ENCODE assay signal across 2 fruit fly cellular contexts in the genomic region with DNA sequence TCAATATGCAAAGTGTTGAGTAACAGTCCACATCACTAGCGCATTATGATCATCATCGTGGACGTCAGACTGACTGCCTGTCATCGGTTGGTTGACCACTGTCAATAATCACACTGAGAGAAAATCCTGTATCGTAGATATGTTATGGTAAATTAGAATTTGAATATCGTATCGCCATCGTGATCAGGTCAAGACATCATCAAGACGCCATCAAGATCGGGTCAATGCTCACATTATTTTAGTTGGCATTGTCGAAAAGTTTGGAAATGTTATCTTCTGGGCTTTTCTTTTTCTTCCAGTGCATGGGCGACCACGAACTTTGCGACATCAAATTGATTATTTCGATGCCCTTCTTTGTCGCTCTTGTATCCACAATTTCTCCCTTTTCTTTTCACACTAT.
TF ChIP-seq lines count a peak whose summit lies in the region.

No protein-coding gene starts in this region.

TF ChIP-seq in whole organism, embryonic, 481 proteins besides CTCF, POLR2A, EP300 and RAD21 (continued from another document and continues in another):
- no peak for TF ChIP-seq Hmx (GFP tag; optimal IDR thresholded peaks at IDR 0.05; lab: Kevin White, UChicago)
- TF ChIP-seq CG15696 (tag; optimal IDR thresholded peaks at IDR 0.05; lab: Kevin White, UChicago): peak; percentile 63
- TF ChIP-seq wdn (GFP tag; IDR thresholded peaks at IDR 0.05; lab: Robert Waterston, UW): peak; percentile 74
- peak; percentile 75 for TF ChIP-seq CG3726 (GFP tag; IDR thresholded peaks at IDR 0.05; lab: Robert Waterston, UW)
- TF ChIP-seq CG13775 (GFP tag; optimal IDR thresholded peaks at IDR 0.05; lab: Kevin White, UChicago): peak; percentile 75
- TF ChIP-seq cad (GFP tag; optimal IDR thresholded peaks at IDR 0.05; lab: Kevin White, UChicago): no peak
- peak; percentile 91 for TF ChIP-seq Antp (GFP tag; optimal IDR thresholded peaks at IDR 0.05; lab: Kevin White, UChicago)
- peak; percentile 89 for TF ChIP-seq slbo (GFP tag; IDR thresholded peaks at IDR 0.05; lab: Robert Waterston, UW)
- TF ChIP-seq maf-S (GFP tag; optimal IDR thresholded peaks at IDR 0.05; lab: Kevin White, UChicago): peak; percentile 82
- peak; percentile 71 for TF ChIP-seq B-H1 (GFP tag; IDR thresholded peaks at IDR 0.05; lab: Robert Waterston, UW)
- TF ChIP-seq gem (tag; optimal IDR thresholded peaks at IDR 0.05; lab: Kevin White, UChicago): peak; percentile 95
- peak; percentile 90 for TF ChIP-seq CG17328 (GFP tag; IDR thresholded peaks at IDR 0.05; lab: Robert Waterston, UW)
- TF ChIP-seq mam (GFP tag; optimal IDR thresholded peaks at IDR 0.05; lab: Kevin White, UChicago): peak; percentile 88
- TF ChIP-seq D19B (GFP tag; optimal IDR thresholded peaks at IDR 0.05; lab: Kevin White, UChicago): peak; percentile 20
- no peak for TF ChIP-seq luna (GFP tag; optimal IDR thresholded peaks at IDR 0.05; lab: Kevin White, UChicago)
- no peak for TF ChIP-seq cas (GFP tag; IDR thresholded peaks at IDR 0.05; lab: Robert Waterston, UW)
- peak; percentile 84 for TF ChIP-seq CG2202 (tag; optimal IDR thresholded peaks at IDR 0.05; lab: Kevin White, UChicago)
- TF ChIP-seq CG13287 (GFP tag; IDR thresholded peaks at IDR 0.05; lab: Robert Waterston, UW; ENCODE audit: partially characterized antibody): no peak
- peak; percentile 84 for TF ChIP-seq CG4820 (GFP tag; optimal IDR thresholded peaks at IDR 0.05; lab: Kevin White, UChicago)
- TF ChIP-seq CG8290 (GFP tag; optimal IDR thresholded peaks at IDR 0.05; lab: Kevin White, UChicago): peak; percentile 86
- peak; percentile 38 to 93 for TF ChIP-seq CG8290 (tag; optimal IDR thresholded peaks at IDR 0.05; lab: Kevin White, UChicago)
- peak; percentile 52; the same call in 1 of the 2 replicates for TF ChIP-seq Gsc (GFP tag; IDR thresholded peaks at IDR 0.05; lab: Robert Waterston, UW)
- TF ChIP-seq shn (GFP tag; optimal IDR thresholded peaks at IDR 0.05; lab: Kevin White, UChicago): peak; percentile 85
- TF ChIP-seq CG8765 (GFP tag; IDR thresholded peaks at IDR 0.05; lab: Robert Waterston, UW): no peak
- peak; percentile 72; the same call in 1 of the 2 replicates for TF ChIP-seq Lim3 (GFP tag; IDR thresholded peaks at IDR 0.05; lab: Robert Waterston, UW)
- no peak for TF ChIP-seq tll (GFP tag; optimal IDR thresholded peaks at IDR 0.05; lab: Kevin White, UChicago)
- TF ChIP-seq Dfd (GFP tag; optimal IDR thresholded peaks at IDR 0.05; lab: Kevin White, UChicago): no peak
- TF ChIP-seq dan (GFP tag; IDR thresholded peaks at IDR 0.05; lab: Robert Waterston, UW): no peak
- peak; percentile 95 for TF ChIP-seq CG11504 (tag; optimal IDR thresholded peaks at IDR 0.05; lab: Kevin White, UChicago)
- peak; percentile 84 for TF ChIP-seq tgo (GFP tag; IDR thresholded peaks at IDR 0.05; lab: Robert Waterston, UW)
- TF ChIP-seq odd (GFP tag; optimal IDR thresholded peaks at IDR 0.05; lab: Kevin White, UChicago): peak; percentile 89
- peak; percentile 91 for TF ChIP-seq CG12071 (GFP tag; optimal IDR thresholded peaks at IDR 0.05; lab: Kevin White, UChicago)
- TF ChIP-seq Scr (GFP tag; IDR thresholded peaks at IDR 0.05; lab: Robert Waterston, UW; ENCODE audit: partially characterized antibody): no peak
- TF ChIP-seq YL-1 (GFP tag; optimal IDR thresholded peaks at IDR 0.05; lab: Kevin White, UChicago): peak; percentile 62
- no peak for TF ChIP-seq mld (GFP tag; IDR thresholded peaks at IDR 0.05; lab: Robert Waterston, UW; ENCODE audit: partially characterized antibody)
- TF ChIP-seq stc (GFP tag; IDR thresholded peaks at IDR 0.05; lab: Robert Waterston, UW): peak; percentile 89
- TF ChIP-seq fd102C (GFP tag; optimal IDR thresholded peaks at IDR 0.05; lab: Kevin White, UChicago): no peak
- TF ChIP-seq vfl (GFP tag; optimal IDR thresholded peaks at IDR 0.05; lab: Kevin White, UChicago): peak; percentile 60
- TF ChIP-seq sqz (GFP tag; optimal IDR thresholded peaks at IDR 0.05; lab: Kevin White, UChicago): peak; percentile 66
- TF ChIP-seq otp (GFP tag; IDR thresholded peaks at IDR 0.05; lab: Robert Waterston, UW): peak; percentile 77; the same call in 2 of the 3 replicates
- TF ChIP-seq sisA (GFP tag; IDR thresholded peaks at IDR 0.05; lab: Robert Waterston, UW): peak; percentile 87
- peak in 1 of 2 experiments; percentile 94 for TF ChIP-seq Eip74EF (GFP tag; optimal IDR thresholded peaks at IDR 0.05; lab: Kevin White, UChicago)
- peak; percentile 59 for TF ChIP-seq trem (tag; optimal IDR thresholded peaks at IDR 0.05; lab: Kevin White, UChicago)
- peak; percentile 72 for TF ChIP-seq E2f2 (GFP tag; IDR thresholded peaks at IDR 0.05; lab: Robert Waterston, UW)
- peak; percentile 80 for TF ChIP-seq CG18476 (GFP tag; optimal IDR thresholded peaks at IDR 0.05; lab: Kevin White, UChicago)
- TF ChIP-seq org-1 (GFP tag; optimal IDR thresholded peaks at IDR 0.05; lab: Kevin White, UChicago): peak; percentile 93
- peak; percentile 90 for TF ChIP-seq CG13424 (tag; optimal IDR thresholded peaks at IDR 0.05; lab: Kevin White, UChicago)
- TF ChIP-seq sima (GFP tag; optimal IDR thresholded peaks at IDR 0.05; lab: Kevin White, UChicago): peak; percentile 78
- peak; percentile 83 for TF ChIP-seq Rx (GFP tag; IDR thresholded peaks at IDR 0.05; lab: Robert Waterston, UW)
- TF ChIP-seq Max (GFP tag; optimal IDR thresholded peaks at IDR 0.05; lab: Kevin White, UChicago): peak; percentile 61
- peak; percentile 72 for TF ChIP-seq CG4854 (GFP tag; optimal IDR thresholded peaks at IDR 0.05; lab: Kevin White, UChicago)
- TF ChIP-seq dm (GFP tag; optimal IDR thresholded peaks at IDR 0.05; lab: Kevin White, UChicago): peak; percentile 78
- TF ChIP-seq aop (GFP tag; IDR thresholded peaks at IDR 0.05; lab: Robert Waterston, UW): no peak; the same call in 1 of the 2 replicates
- TF ChIP-seq Usf (GFP tag; optimal IDR thresholded peaks at IDR 0.05; lab: Kevin White, UChicago): peak; percentile 68
- no peak for TF ChIP-seq lbe (GFP tag; optimal IDR thresholded peaks at IDR 0.05; lab: Kevin White, UChicago)
- no peak for TF ChIP-seq bbx (GFP tag; IDR thresholded peaks at IDR 0.05; lab: Robert Waterston, UW; ENCODE audit: partially characterized antibody)
- no peak for TF ChIP-seq pzg (GFP tag; optimal IDR thresholded peaks at IDR 0.05; lab: Kevin White, UChicago)
- peak; percentile 58 for TF ChIP-seq Nf-YC (tag; optimal IDR thresholded peaks at IDR 0.05; lab: Kevin White, UChicago)
- TF ChIP-seq Ptx1 (GFP tag; IDR thresholded peaks at IDR 0.05; lab: Robert Waterston, UW): peak; percentile 88
- TF ChIP-seq CG8944 (GFP tag; optimal IDR thresholded peaks at IDR 0.05; lab: Kevin White, UChicago): peak; percentile 90
- peak; percentile 60 for TF ChIP-seq D19A (tag; optimal IDR thresholded peaks at IDR 0.05; lab: Kevin White, UChicago)
- no peak for TF ChIP-seq BEAF-32 (GFP tag; optimal IDR thresholded peaks at IDR 0.05; lab: Kevin White, UChicago)
- peak; percentile 91 for TF ChIP-seq CG7786 (GFP tag; optimal IDR thresholded peaks at IDR 0.05; lab: Kevin White, UChicago)

TF ChIP-seq in whole organism, prepupa, 60 proteins besides CTCF, POLR2A, EP300 and RAD21 (continued from another document):
- TF ChIP-seq Hr39 (GFP tag; optimal IDR thresholded peaks at IDR 0.05; lab: Kevin White, UChicago) (peak; percentile 89), Sox102F (GFP tag; optimal IDR thresholded peaks at IDR 0.05; lab: Kevin White, UChicago) (peak; percentile 88), Eip78C (GFP tag; lab: Kevin White, UChicago) (peak; percentile 97), dac (GFP tag; optimal IDR thresholded peaks at IDR 0.05; lab: Kevin White, UChicago) (peak; percentile 67), Hr38 (GFP tag; optimal IDR thresholded peaks at IDR 0.05; lab: Kevin White, UChicago) (no peak), Smox (GFP tag; optimal IDR thresholded peaks at IDR 0.05; lab: Kevin White, UChicago) (peak; percentile 89), achi (GFP tag; optimal IDR thresholded peaks at IDR 0.05; lab: Kevin White, UChicago) (peak; percentile 87), CG3032 (tag; optimal IDR thresholded peaks at IDR 0.05; lab: Kevin White, UChicago) (peak; percentile 63), Ets21C (GFP tag; optimal IDR thresholded peaks at IDR 0.05; lab: Kevin White, UChicago) (peak; percentile 75)
